Fruit fly (Drosophila melanogaster) Kc167 (cell line): ENCODE results near the gene Ir94b.

Experiments used
- insv ChIP-seq: fragments of >200 bp; optimal IDR thresholded peaks from 3 replicates; lab custom pipeline; 2018; ENCODE audit warnings: missing external identifiers
- psq ChIP-seq: fragments of >200 bp; optimal IDR thresholded peaks from 2 replicates; lab custom pipeline; 2017; ENCODE audit warnings: missing external identifiers

DNA sequence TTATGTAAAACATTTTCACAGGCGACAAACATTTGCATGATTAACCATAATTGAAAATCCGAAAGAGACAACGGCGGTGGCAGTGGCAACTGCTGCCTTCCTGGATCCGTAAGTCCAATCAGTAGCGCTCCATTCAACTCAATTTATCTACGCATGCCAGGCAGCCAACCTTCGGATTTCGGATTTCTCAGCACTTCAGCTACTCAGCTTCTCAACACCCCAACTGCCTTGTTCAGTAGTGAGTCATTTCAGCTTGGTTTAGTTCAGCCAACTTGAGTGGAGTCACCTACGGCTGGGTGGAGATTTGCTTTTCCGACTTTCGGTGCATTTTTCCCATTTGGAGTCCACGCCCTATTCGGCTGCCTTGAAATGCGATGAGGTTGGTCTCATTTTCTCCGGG, 36.6 kb upstream of the Ir94b start:
- TF ChIP-seq insv (lab: Kevin White, UChicago) (no peak), psq (lab: Kevin White, UChicago) (no peak)
